Fruit fly (Drosophila melanogaster) whole organism, embryonic: ENCODE data around the gene Nup37.

ENCODE experiments used
- B-H2 ChIP-seq: fragments of 200-800 bp; sonication (Bioruptor generic); optimal IDR thresholded peaks from 2 replicates; lab custom pipeline; 2018; ENCODE audit warnings: missing biosample characterization, mild to moderate bottlenecking, missing genetic modification characterization
- CG11247 ChIP-seq: fragments of 200-800 bp; sonication (Bioruptor generic); IDR thresholded peaks from 2 replicates; pipeline ENCODE4 v1.3.6; 2022; ENCODE audit warnings: missing biosample characterization, missing genetic modification characterization
- CG11560 ChIP-seq: fragments of 200-800 bp; sonication (Bioruptor generic); IDR thresholded peaks from 3 replicates; pipeline ENCODE4 v1.3.6; 2022; ENCODE audit warnings: missing biosample characterization, missing genetic modification characterization
- CG1233 ChIP-seq: fragments of 200-800 bp; sonication (Bioruptor generic); optimal IDR thresholded peaks from 4 replicates; lab custom pipeline; 2018; ENCODE audit warnings: missing biosample characterization, mild to moderate bottlenecking, missing genetic modification characterization
- CG15514 ChIP-seq: fragments of 200-800 bp; sonication (Bioruptor generic); optimal IDR thresholded peaks from 3 replicates; lab custom pipeline; 2017; ENCODE audit warnings: missing biosample characterization, missing genetic modification characterization, mild to moderate bottlenecking, moderate library complexity, missing genetic modification reagents
- CG17912 ChIP-seq: fragments of 200-800 bp; sonication (Bioruptor generic); optimal IDR thresholded peaks from 2 replicates; lab custom pipeline; 2018; ENCODE audit warnings: missing biosample characterization, mild to moderate bottlenecking, missing genetic modification characterization
- CG18011 ChIP-seq: fragments of 200-800 bp; sonication (Bioruptor generic); optimal IDR thresholded peaks from 2 replicates; lab custom pipeline; 2017; ENCODE audit warnings: missing biosample characterization, missing genetic modification characterization, mild to moderate bottlenecking, moderate library complexity, missing genotype
- CG18599 ChIP-seq: fragments of 200-800 bp; sonication (Bioruptor generic); optimal IDR thresholded peaks from 3 replicates; lab custom pipeline; 2017; ENCODE audit warnings: missing biosample characterization, missing genetic modification characterization, mild to moderate bottlenecking, moderate library complexity, missing genetic modification reagents
- CG2875 ChIP-seq: fragments of 200-800 bp; sonication (Bioruptor generic); optimal IDR thresholded peaks from 2 replicates; lab custom pipeline; 2017; ENCODE audit warnings: missing biosample characterization, mild to moderate bottlenecking, missing genetic modification characterization, missing genetic modification reagents
- CG3163 ChIP-seq: fragments of 200-800 bp; sonication (Bioruptor generic); optimal IDR thresholded peaks from 3 replicates; lab custom pipeline; 2016; ENCODE audit warnings: missing biosample characterization, missing genetic modification characterization
- CG33213 ChIP-seq: fragments of 200-800 bp; sonication (Bioruptor generic); optimal IDR thresholded peaks from 3 replicates; lab custom pipeline; 2016; ENCODE audit warnings: missing biosample characterization, missing genetic modification characterization
- CG3995 ChIP-seq: fragments of 200-800 bp; sonication (Bioruptor generic); optimal IDR thresholded peaks from 3 replicates; lab custom pipeline; 2016; ENCODE audit warnings: missing biosample characterization, missing genetic modification characterization
- CG6175 ChIP-seq: fragments of 200-800 bp; sonication (Bioruptor generic); IDR thresholded peaks from 3 replicates; pipeline ENCODE4 v1.3.6; 2022; ENCODE audit warnings: missing biosample characterization, missing genetic modification characterization
- CG6654 ChIP-seq: fragments of 200-800 bp; sonication (Bioruptor generic); optimal IDR thresholded peaks from 2 replicates; lab custom pipeline; 2017; ENCODE audit warnings: missing biosample characterization, mild to moderate bottlenecking, missing genetic modification characterization
- CG7839 ChIP-seq: fragments of 200-800 bp; sonication (Bioruptor generic); optimal IDR thresholded peaks from 3 replicates; lab custom pipeline; 2018; ENCODE audit warnings: missing biosample characterization, mild to moderate bottlenecking, missing genetic modification characterization, moderate library complexity
- CG8089 ChIP-seq: fragments of 200-800 bp; sonication (Bioruptor generic); optimal IDR thresholded peaks from 3 replicates; lab custom pipeline; 2016; ENCODE audit warnings: missing biosample characterization, missing genetic modification characterization
- CG8944 ChIP-seq: fragments of 200-800 bp; sonication (Bioruptor generic); optimal IDR thresholded peaks from 3 replicates; lab custom pipeline; 2016; ENCODE audit warnings: missing biosample characterization, missing genetic modification characterization
- CoRest ChIP-seq: fragments of 200-800 bp; sonication (Bioruptor generic); optimal IDR thresholded peaks from 3 replicates; lab custom pipeline; 2018; ENCODE audit warnings: missing biosample characterization, mild to moderate bottlenecking, missing genetic modification characterization, moderate library complexity
- D19B ChIP-seq: fragments of 200-800 bp; sonication (Bioruptor generic); optimal IDR thresholded peaks from 2 replicates; lab custom pipeline; 2017; ENCODE audit warnings: missing biosample characterization, mild to moderate bottlenecking, missing genetic modification characterization
- Dek ChIP-seq: fragments of 200-800 bp; sonication (Bioruptor generic); optimal IDR thresholded peaks from 3 replicates; lab custom pipeline; 2019; ENCODE audit warnings: missing biosample characterization, mild to moderate bottlenecking, missing genetic modification characterization, moderate library complexity
- Drgx ChIP-seq: fragments of 200-800 bp; sonication (Bioruptor generic); IDR thresholded peaks from 2 replicates; pipeline ENCODE4 v1.3.6; 2022; ENCODE audit warnings: missing biosample characterization, missing genetic modification characterization
- HLH3B ChIP-seq: fragments of 200-800 bp; sonication (Bioruptor generic); IDR thresholded peaks from 2 replicates; pipeline ENCODE4 v1.3.6; 2022; ENCODE audit warnings: missing biosample characterization, missing genetic modification characterization
- HLH4C ChIP-seq: fragments of 200-800 bp; sonication (Bioruptor generic); IDR thresholded peaks from 3 replicates; pipeline ENCODE4 v1.3.6; 2022; ENCODE audit warnings: missing biosample characterization, missing genetic modification characterization; ENCODE audit not compliant: partially characterized antibody
- HmgD ChIP-seq: fragments of 200-800 bp; sonication (Bioruptor generic); optimal IDR thresholded peaks from 3 replicates; lab custom pipeline; 2016; ENCODE audit warnings: missing biosample characterization, missing genetic modification characterization
- Meics ChIP-seq: fragments of 200-800 bp; sonication (Bioruptor generic); optimal IDR thresholded peaks from 2 replicates; lab custom pipeline; 2017; ENCODE audit warnings: missing biosample characterization, mild to moderate bottlenecking, missing genetic modification characterization
- Nf-YB ChIP-seq: fragments of 200-800 bp; sonication (Bioruptor generic); optimal IDR thresholded peaks from 3 replicates; lab custom pipeline; 2019; ENCODE audit warnings: missing biosample characterization, mild to moderate bottlenecking, missing genetic modification characterization, moderate library complexity
- Tbp ChIP-seq: fragments of >200 bp; optimal IDR thresholded peaks from 2 replicates; lab custom pipeline; 2018; ENCODE audit warnings: missing biosample characterization, missing genetic modification characterization
- Usf ChIP-seq: fragments of 200-800 bp; sonication (Bioruptor generic); optimal IDR thresholded peaks from 2 replicates; lab custom pipeline; 2017; ENCODE audit warnings: missing genotype, missing biosample characterization, missing genetic modification characterization
- bab2 ChIP-seq: fragments of 200-800 bp; sonication (Bioruptor generic); optimal IDR thresholded peaks from 2 replicates; lab custom pipeline; 2016; ENCODE audit warnings: missing biosample characterization, missing genetic modification characterization
- chinmo ChIP-seq: fragments of 200-800 bp; sonication (Bioruptor generic); IDR thresholded peaks from 4 replicates; pipeline ENCODE4 v1.3.6; 2022; ENCODE audit warnings: missing biosample characterization, missing genetic modification characterization; ENCODE audit not compliant: partially characterized antibody
- crp ChIP-seq, 2 experiments: fragments of 200-800 bp; sonication (Bioruptor generic); optimal IDR thresholded peaks; 2 replicates in 1 of 2; 3 replicates in 1 of 2; lab custom pipeline; 2017; ENCODE audit warnings: missing biosample characterization in 2 of 2, missing genetic modification characterization in 2 of 2, mild to moderate bottlenecking in 1 of 2, moderate library complexity in 1 of 2
- dati ChIP-seq: fragments of 200-800 bp; sonication (Bioruptor generic); IDR thresholded peaks from 2 replicates; pipeline ENCODE4 v1.3.6; 2022; ENCODE audit warnings: missing biosample characterization, missing genetic modification characterization
- emc ChIP-seq: fragments of 200-800 bp; sonication (Bioruptor generic); optimal IDR thresholded peaks from 2 replicates; lab custom pipeline; 2016; ENCODE audit warnings: missing biosample characterization, missing genetic modification characterization
- ewg ChIP-seq: fragments of 200-800 bp; sonication (Bioruptor generic); optimal IDR thresholded peaks from 3 replicates; lab custom pipeline; 2017; ENCODE audit warnings: mild to moderate bottlenecking, missing biosample characterization, missing genetic modification reagents, missing genetic modification characterization
- fd102C ChIP-seq: fragments of 200-800 bp; sonication (Bioruptor generic); optimal IDR thresholded peaks from 2 replicates; lab custom pipeline; 2018; ENCODE audit warnings: missing biosample characterization, mild to moderate bottlenecking, missing genetic modification characterization, moderate library complexity
- grn ChIP-seq: fragments of 200-800 bp; sonication (Bioruptor generic); optimal IDR thresholded peaks from 3 replicates; lab custom pipeline; 2017; ENCODE audit warnings: missing biosample characterization, missing genetic modification characterization
- hb ChIP-seq: fragments of 200-800 bp; sonication (Bioruptor generic); IDR thresholded peaks from 3 replicates; pipeline ENCODE4 v1.3.6; 2022; ENCODE audit warnings: missing biosample characterization, missing genetic modification characterization; ENCODE audit not compliant: partially characterized antibody
- kni ChIP-seq: fragments of 200-800 bp; sonication (Bioruptor generic); optimal IDR thresholded peaks from 3 replicates; lab custom pipeline; 2017; ENCODE audit warnings: mild to moderate bottlenecking, missing biosample characterization, missing genetic modification reagents, missing genetic modification characterization
- lab ChIP-seq: fragments of 200-800 bp; sonication (Bioruptor generic); optimal IDR thresholded peaks from 3 replicates; lab custom pipeline; 2017; ENCODE audit warnings: missing biosample characterization, missing genetic modification characterization, mild to moderate bottlenecking, moderate library complexity, missing genetic modification reagents
- lov ChIP-seq, 2 experiments: fragments of 200-800 bp in 1 of 2; fragments of >200 bp in 1 of 2; sonication (Bioruptor generic) in 1 of 2; IDR thresholded peaks in 1 of 2; optimal IDR thresholded peaks in 1 of 2; 2 replicates in 1 of 2; 3 replicates in 1 of 2; pipeline versions ENCODE4 v1.3.6 to Lab custom; 2017 to 2022; ENCODE audit warnings: missing biosample characterization in 1 of 2, missing genetic modification characterization in 1 of 2
- nmo ChIP-seq: fragments of 200-800 bp; sonication (Bioruptor generic); optimal IDR thresholded peaks from 2 replicates; lab custom pipeline; 2018; ENCODE audit warnings: missing biosample characterization, mild to moderate bottlenecking, missing genetic modification characterization, moderate library complexity
- p53 ChIP-seq: fragments of 200-800 bp; sonication (Bioruptor generic); optimal IDR thresholded peaks from 2 replicates; lab custom pipeline; 2016; ENCODE audit warnings: missing biosample characterization, missing genetic modification characterization
- pita ChIP-seq: fragments of 200-800 bp; sonication (Bioruptor generic); optimal IDR thresholded peaks from 2 replicates; lab custom pipeline; 2017; ENCODE audit warnings: missing biosample characterization, mild to moderate bottlenecking, missing genetic modification characterization
- ro ChIP-seq: fragments of 200-800 bp; sonication (Bioruptor generic); IDR thresholded peaks from 2 replicates; pipeline ENCODE4 v1.3.6; 2022; ENCODE audit warnings: missing biosample characterization, missing genetic modification characterization
- salm ChIP-seq: fragments of 200-800 bp; sonication (Bioruptor generic); optimal IDR thresholded peaks from 2 replicates; lab custom pipeline; 2018; ENCODE audit warnings: missing biosample characterization, mild to moderate bottlenecking, missing genetic modification characterization
- sc ChIP-seq, 3 experiments: fragments of >200 bp in 2 of 3; fragments of 200-800 bp in 1 of 3; sonication (Bioruptor generic) in 1 of 3; optimal IDR thresholded peaks; 2 replicates in 2 of 3; 3 replicates in 1 of 3; lab custom pipeline; 2017; ENCODE audit warnings: mild to moderate bottlenecking in 1 of 3, missing biosample characterization in 1 of 3, missing genetic modification characterization in 1 of 3, missing genetic modification reagents in 1 of 3
- sens-2 ChIP-seq: fragments of 200-800 bp; sonication (Bioruptor generic); IDR thresholded peaks from 2 replicates; pipeline ENCODE4 v1.3.6; 2022; ENCODE audit warnings: missing biosample characterization, missing genetic modification characterization
- sima ChIP-seq: fragments of 200-800 bp; sonication (Bioruptor generic); optimal IDR thresholded peaks from 2 replicates; lab custom pipeline; 2016; ENCODE audit warnings: missing biosample characterization, missing genetic modification characterization
- sqz ChIP-seq: fragments of 200-800 bp; sonication (Bioruptor generic); optimal IDR thresholded peaks from 3 replicates; lab custom pipeline; 2018; ENCODE audit warnings: missing biosample characterization, mild to moderate bottlenecking, missing genetic modification characterization

The Nup37 gene

DNA sequence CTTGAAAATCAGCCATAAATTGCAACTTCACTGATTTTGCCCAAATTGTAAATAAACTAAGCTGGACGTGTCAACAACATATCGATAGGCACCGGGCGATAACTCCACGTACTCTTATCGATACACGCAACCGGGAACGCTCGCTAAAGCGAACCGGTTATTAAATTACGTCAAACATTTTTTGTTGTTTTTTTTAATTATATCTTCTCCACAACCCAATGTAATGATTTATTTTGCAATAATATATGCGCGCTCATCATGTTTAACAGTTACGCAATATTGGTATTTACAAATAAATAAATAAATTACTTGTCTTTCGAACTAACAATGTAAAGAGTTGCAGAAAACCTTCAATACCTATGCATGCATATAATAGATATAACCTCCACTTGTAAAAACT, 32.3 kb upstream of the Nup37 start, which contains the start of gene Saysd1 (continued):
- peak; percentile 26 for TF ChIP-seq nmo (GFP tag; lab: Kevin White, UChicago)
- TF ChIP-seq CG6654 (GFP tag; lab: Kevin White, UChicago): no peak
- TF ChIP-seq CG33213 (GFP tag; lab: Kevin White, UChicago): no peak
- TF ChIP-seq CG11247: peak; percentile 62
- TF ChIP-seq CG7839: peak; percentile 44
- TF ChIP-seq chinmo (GFP tag; lab: Robert Waterston, UW): peak; percentile 82; the same call in 1 of the 4 replicates
- no peak for TF ChIP-seq sens-2 (GFP tag; lab: Robert Waterston, UW)
- TF ChIP-seq Drgx (GFP tag; lab: Robert Waterston, UW): no peak
- no peak for TF ChIP-seq sima (GFP tag; lab: Kevin White, UChicago)
- TF ChIP-seq CG18599 (GFP tag; lab: Kevin White, UChicago): peak; percentile 32
- peak; percentile 85 for TF ChIP-seq hb
- TF ChIP-seq CG3995 (GFP tag; lab: Kevin White, UChicago): no peak
- no peak for TF ChIP-seq CG8089 (GFP tag; lab: Kevin White, UChicago)
- TF ChIP-seq CG8944: no peak
- TF ChIP-seq HmgD (GFP tag; lab: Kevin White, UChicago): no peak
- no peak for TF ChIP-seq Dek (tag; lab: Kevin White, UChicago)
- TF ChIP-seq CG17912: no peak
- peak; percentile 35; the same call in 1 of the 3 replicates for TF ChIP-seq CG6175
- TF ChIP-seq grn (GFP tag; lab: Kevin White, UChicago): no peak
- no peak for TF ChIP-seq p53 (GFP tag; lab: Kevin White, UChicago)
- TF ChIP-seq sqz (GFP tag; lab: Kevin White, UChicago): no peak
- TF ChIP-seq kni (GFP tag; lab: Kevin White, UChicago): no peak
- TF ChIP-seq CG15514 (GFP tag; lab: Kevin White, UChicago): peak; percentile 38
- TF ChIP-seq Usf (GFP tag; lab: Kevin White, UChicago): no peak
- no peak for TF ChIP-seq bab2 (GFP tag; lab: Kevin White, UChicago)
- peak; percentile 6 for TF ChIP-seq emc (GFP tag; lab: Kevin White, UChicago)
- no peak for TF ChIP-seq Tbp (GFP tag; lab: Kevin White, UChicago)
- peak; percentile 44 for TF ChIP-seq Meics (GFP tag; lab: Kevin White, UChicago)
- TF ChIP-seq CG18011: no peak
- no peak for TF ChIP-seq dati
- TF ChIP-seq CG11560: no peak
- no peak for TF ChIP-seq ewg (GFP tag; lab: Kevin White, UChicago)
- TF ChIP-seq B-H2 (GFP tag; lab: Kevin White, UChicago): no peak
- no peak for TF ChIP-seq CG3163 (GFP tag; lab: Kevin White, UChicago)
- TF ChIP-seq fd102C: no peak
- TF ChIP-seq sc (optimal IDR thresholded peaks at IDR 0.05; lab: Kevin White, UChicago): no peak
- no peak for TF ChIP-seq sc (GFP tag; optimal IDR thresholded peaks at IDR 0.05; lab: Kevin White, UChicago)
- TF ChIP-seq CoRest (tag; lab: Kevin White, UChicago): no peak
- no peak for TF ChIP-seq CG2875 (GFP tag; lab: Kevin White, UChicago)
- TF ChIP-seq ro: no peak
- no peak for TF ChIP-seq crp (GFP tag; optimal IDR thresholded peaks at IDR 0.05; lab: Kevin White, UChicago)
- no peak for TF ChIP-seq D19B (GFP tag; lab: Kevin White, UChicago)
- TF ChIP-seq lab (GFP tag; lab: Kevin White, UChicago): peak; percentile 51
- no peak for TF ChIP-seq pita
- TF ChIP-seq salm: no peak
- TF ChIP-seq HLH4C (GFP tag; lab: Robert Waterston, UW): peak; percentile 90
- peak; percentile 13 for TF ChIP-seq CG1233
- TF ChIP-seq Nf-YB (GFP tag; lab: Kevin White, UChicago): no peak
- TF ChIP-seq HLH3B: no peak
- no peak for TF ChIP-seq lov (optimal IDR thresholded peaks at IDR 0.05; lab: Kevin White, UChicago)
- TF ChIP-seq lov (GFP tag; IDR thresholded peaks at IDR 0.05; lab: Robert Waterston, UW): no peak
